Fruit fly (Drosophila melanogaster): ENCODE data around the gene CG12099.

Gene CG12099

dm6 chr3L:1578391-1578948 lies 20.2 kb upstream of the CG12099 start (continued):
- TF ChIP-seq Xrp1 (GFP tag; IDR thresholded peaks at IDR 0.05) (peak; percentile 32; the same call in 1 of the 2 replicates), ftz-f1 (GFP tag; optimal IDR thresholded peaks at IDR 0.05) (peak; percentile 2), Sox102F (GFP tag; optimal IDR thresholded peaks at IDR 0.05) (peak; percentile 46), CG4730 (GFP tag; IDR thresholded peaks at IDR 0.05) (no peak), Deaf1 (tag; optimal IDR thresholded peaks at IDR 0.05) (no peak), seq (GFP tag; IDR thresholded peaks at IDR 0.05) (0 out of 2 replicates have a peak, but pooled peaks have one; percentile 18), Dad (GFP tag; optimal IDR thresholded peaks at IDR 0.05) (no peak), tx (GFP tag; optimal IDR thresholded peaks at IDR 0.05) (no peak), CG10366 (GFP tag; IDR thresholded peaks at IDR 0.05) (no peak), CG13894 (tag; optimal IDR thresholded peaks at IDR 0.05) (no peak), CG30403 (GFP tag; optimal IDR thresholded peaks at IDR 0.05) (peak; percentile 16), slp2 (GFP tag; optimal IDR thresholded peaks at IDR 0.05) (no peak), onecut (GFP tag; IDR thresholded peaks at IDR 0.05) (peak; percentile 25; the same call in 1 of the 2 replicates), sisA (GFP tag; IDR thresholded peaks at IDR 0.05) (peak; percentile 57; the same call in 1 of the 2 replicates), CG8290 (GFP tag; optimal IDR thresholded peaks at IDR 0.05) (no peak), CG8290 (tag; optimal IDR thresholded peaks at IDR 0.05) (peak in 1 of 2 experiments; percentile 20), Lim3 (GFP tag; IDR thresholded peaks at IDR 0.05) (no peak), Trl (optimal IDR thresholded peaks at IDR 0.05) (no peak), Trl (GFP tag; optimal IDR thresholded peaks at IDR 0.05) (no peak), CG12236 (GFP tag; optimal IDR thresholded peaks at IDR 0.05) (no peak), kay (GFP tag; optimal IDR thresholded peaks at IDR 0.05) (peak; percentile 25), Oaz (GFP tag; IDR thresholded peaks at IDR 0.05) (no peak), CoRest (tag; optimal IDR thresholded peaks at IDR 0.05) (peak; percentile 7), nau (GFP tag; optimal IDR thresholded peaks at IDR 0.05) (peak; percentile 49), CG18619 (GFP tag; optimal IDR thresholded peaks at IDR 0.05) (no peak), CG1233 (GFP tag; optimal IDR thresholded peaks at IDR 0.05) (no peak), twi (tag; optimal IDR thresholded peaks at IDR 0.05) (no peak), CG8944 (GFP tag; optimal IDR thresholded peaks at IDR 0.05) (peak; percentile 5), Taf1 (GFP tag; IDR thresholded peaks at IDR 0.05) (no peak), Doc2 (GFP tag; IDR thresholded peaks at IDR 0.05) (no peak), CG10321 (GFP tag; IDR thresholded peaks at IDR 0.05) (no peak), Mrtf (GFP tag; IDR thresholded peaks at IDR 0.05) (0 out of 3 replicates have a peak, but pooled peaks have one; percentile 36), CG17829 (tag; optimal IDR thresholded peaks at IDR 0.05) (no peak), CG7786 (GFP tag; optimal IDR thresholded peaks at IDR 0.05) (no peak), lola (GFP tag; optimal IDR thresholded peaks at IDR 0.05) (no peak), az2 (GFP tag; optimal IDR thresholded peaks at IDR 0.05) (peak; percentile 22), HmgD (GFP tag; optimal IDR thresholded peaks at IDR 0.05) (no peak), CG3065 (GFP tag; optimal IDR thresholded peaks at IDR 0.05) (no peak), Fer1 (GFP tag; optimal IDR thresholded peaks at IDR 0.05) (peak; percentile 49), CG32767 (GFP tag; IDR thresholded peaks at IDR 0.05) (no peak), nom (GFP tag; optimal IDR thresholded peaks at IDR 0.05) (no peak), CG10274 (GFP tag; optimal IDR thresholded peaks at IDR 0.05) (no peak), yki (optimal IDR thresholded peaks at IDR 0.05) (no peak), CG2678 (tag; optimal IDR thresholded peaks at IDR 0.05) (peak; percentile 68), CG17612 (GFP tag; IDR thresholded peaks at IDR 0.05) (no peak), hth (optimal IDR thresholded peaks at IDR 0.05) (no peak), CG4282 (GFP tag; optimal IDR thresholded peaks at IDR 0.05) (no peak), CG17802 (tag; optimal IDR thresholded peaks at IDR 0.05) (no peak), CG10565 (GFP tag; optimal IDR thresholded peaks at IDR 0.05) (no peak), sd (tag; optimal IDR thresholded peaks at IDR 0.05) (peak; percentile 9), CG9727 (GFP tag; optimal IDR thresholded peaks at IDR 0.05) (peak; percentile 45), CG15011 (GFP tag; optimal IDR thresholded peaks at IDR 0.05) (peak; percentile 43), lilli (GFP tag; optimal IDR thresholded peaks at IDR 0.05) (peak; percentile 39)
